Worm (Caenorhabditis elegans) whole organism, young adult: ENCODE results near the gene col-17.
"Not testable (repeated sequence)": the region's sequence is repeated elsewhere in the genome, so short reads cannot be mapped to it uniquely, and the experiment has no call there.

ENCODE experiments used
- C06A6.2 ChIP-seq: fragments of 200-800 bp; sonication (Bioruptor generic); conservative IDR thresholded peaks from 2 replicates; pipeline ENCODE4 v1.3.6; 2022; ENCODE audit warnings: missing genetic modification characterization, missing compliant biosample characterization
- F10E7.11 ChIP-seq: sonication (generic microtip); optimal IDR thresholded peaks from 2 replicates; lab custom pipeline; 2017; ENCODE audit warnings: mild to moderate bottlenecking, missing genetic modification characterization, moderate library complexity, missing compliant biosample characterization
- F22D6.2 ChIP-seq: sonication (generic microtip); optimal IDR thresholded peaks from 2 replicates; lab custom pipeline; 2016; ENCODE audit warnings: mild to moderate bottlenecking, missing genetic modification characterization, missing compliant biosample characterization
- F49E8.2 ChIP-seq: sonication (generic microtip); optimal IDR thresholded peaks from 3 replicates; lab custom pipeline; 2017; ENCODE audit warnings: missing genetic modification characterization, mild to moderate bottlenecking, missing compliant biosample characterization, antibody characterized with exemption, moderate library complexity; ENCODE audit not compliant: insufficient read depth
- F55B11.4 ChIP-seq: sonication (generic microtip); optimal IDR thresholded peaks from 2 replicates; lab custom pipeline; 2016; ENCODE audit warnings: missing compliant biosample characterization, missing genetic modification characterization, borderline replicate concordance; ENCODE audit not compliant: insufficient read depth
- F57A8.1 ChIP-seq: fragments of 200-800 bp; sonication (Bioruptor generic); optimal IDR thresholded peaks from 2 replicates; lab custom pipeline; 2018; ENCODE audit warnings: mild to moderate bottlenecking, missing genetic modification characterization, moderate library complexity, missing compliant biosample characterization
- K11D2.4 ChIP-seq: fragments of 200-800 bp; sonication (Bioruptor generic); IDR thresholded peaks from 2 replicates; pipeline ENCODE4 v1.3.6; 2022; ENCODE audit warnings: missing genetic modification reagents, missing genetic modification characterization, missing compliant biosample characterization
- K12H6.12 ChIP-seq: fragments of 200-800 bp; sonication (Bioruptor generic); optimal IDR thresholded peaks from 2 replicates; lab custom pipeline; 2018; ENCODE audit warnings: mild to moderate bottlenecking, missing genetic modification characterization, missing compliant biosample characterization
- Y95B8A.8 ChIP-seq: fragments of 200-800 bp; sonication (Bioruptor generic); IDR thresholded peaks from 2 replicates; pipeline ENCODE4 v1.3.6; 2022; ENCODE audit warnings: missing genetic modification reagents, missing genetic modification characterization, missing compliant biosample characterization
- ZK185.1 ChIP-seq: sonication (generic microtip); optimal IDR thresholded peaks from 2 replicates; lab custom pipeline; 2016; ENCODE audit warnings: mild to moderate bottlenecking, missing genetic modification characterization, missing compliant biosample characterization; ENCODE audit not compliant: poor library complexity, severe bottlenecking
- aptf-3 ChIP-seq: fragments of 200-800 bp; sonication (Bioruptor generic); IDR thresholded peaks from 2 replicates; pipeline ENCODE4 v1.3.6; 2022; ENCODE audit warnings: missing genetic modification characterization, missing compliant biosample characterization
- bed-2 ChIP-seq: fragments of 200-800 bp; sonication (Bioruptor generic); IDR thresholded peaks from 2 replicates; pipeline ENCODE4 v1.3.6; 2022; ENCODE audit warnings: missing genetic modification reagents, missing genetic modification characterization, missing compliant biosample characterization
- ccch-3 ChIP-seq: fragments of 200-800 bp; sonication (Bioruptor generic); optimal IDR thresholded peaks from 2 replicates; lab custom pipeline; 2018; ENCODE audit warnings: mild to moderate bottlenecking, missing genetic modification characterization, missing compliant biosample characterization
- cebp-1 ChIP-seq, 2 experiments: fragments of 200-800 bp in 1 of 2; sonication (Bioruptor generic) in 1 of 2; sonication (generic microtip) in 1 of 2; IDR thresholded peaks in 1 of 2; optimal IDR thresholded peaks in 1 of 2; 2 replicates each; pipeline versions ENCODE4 v1.3.6 to Lab custom; 2017 to 2022; ENCODE audit warnings: missing compliant biosample characterization in 2 of 2, missing genetic modification characterization in 2 of 2, mild to moderate bottlenecking in 1 of 2, missing genetic modification reagents in 1 of 2, moderate library complexity in 1 of 2
- ceh-27 ChIP-seq: fragments of 200-800 bp; sonication (Bioruptor generic); optimal IDR thresholded peaks from 2 replicates; lab custom pipeline; 2018; ENCODE audit warnings: mild to moderate bottlenecking, missing genetic modification characterization, moderate library complexity, missing compliant biosample characterization
- ceh-91 ChIP-seq: fragments of 200-800 bp; sonication (Bioruptor generic); IDR thresholded peaks from 2 replicates; pipeline ENCODE4 v1.3.6; 2022; ENCODE audit warnings: missing genetic modification reagents, missing genetic modification characterization, missing compliant biosample characterization
- chd-7 ChIP-seq: sonication (generic microtip); optimal IDR thresholded peaks from 2 replicates; lab custom pipeline; 2016; ENCODE audit warnings: mild to moderate bottlenecking, missing genetic modification characterization, moderate library complexity, missing compliant biosample characterization
- dpff-1 ChIP-seq: sonication (generic microtip); optimal IDR thresholded peaks from 2 replicates; lab custom pipeline; 2017; ENCODE audit warnings: mild to moderate bottlenecking, missing genetic modification characterization, missing compliant biosample characterization
- dpl-1 ChIP-seq: fragments of 150-350 bp; optimal IDR thresholded peaks from 2 replicates; lab custom pipeline; 2014; ENCODE audit warnings: missing biosample characterization, missing genetic modification reagents, missing genetic modification characterization
- egl-44 ChIP-seq: fragments of 200-800 bp; sonication (Bioruptor generic); IDR thresholded peaks from 2 replicates; pipeline ENCODE4 v1.3.6; 2022; ENCODE audit warnings: missing genetic modification reagents, missing genetic modification characterization, missing compliant biosample characterization
- egrh-3 ChIP-seq: fragments of 200-800 bp; sonication (Bioruptor generic); IDR thresholded peaks from 2 replicates; pipeline ENCODE4 v1.3.6; 2022; ENCODE audit warnings: missing genetic modification reagents, missing genetic modification characterization, missing compliant biosample characterization
- ekl-4 ChIP-seq: fragments of 200-800 bp; sonication (Bioruptor generic); IDR thresholded peaks from 2 replicates; pipeline ENCODE4 v1.3.6; 2022; ENCODE audit warnings: missing genetic modification reagents, missing genetic modification characterization, missing compliant biosample characterization
- hlh-26 ChIP-seq: fragments of 200-800 bp; sonication (Bioruptor generic); conservative IDR thresholded peaks from 2 replicates; pipeline ENCODE4 v1.3.6; 2022; ENCODE audit warnings: missing genetic modification reagents, missing genetic modification characterization, missing compliant biosample characterization
- hsf-1 ChIP-seq: fragments of 200-800 bp; sonication (Bioruptor generic); IDR thresholded peaks from 2 replicates; pipeline ENCODE4 v1.3.6; 2022; ENCODE audit warnings: missing genetic modification reagents, missing genetic modification characterization, missing compliant biosample characterization
- lir-1 ChIP-seq: fragments of 200-800 bp; sonication (Bioruptor generic); conservative IDR thresholded peaks from 2 replicates; pipeline ENCODE4 v1.3.6; 2022; ENCODE audit warnings: missing genetic modification reagents, missing genetic modification characterization, missing compliant biosample characterization
- lsl-1 ChIP-seq: fragments of 200-800 bp; sonication (Bioruptor generic); optimal IDR thresholded peaks from 2 replicates; lab custom pipeline; 2018; ENCODE audit warnings: mild to moderate bottlenecking, missing genetic modification characterization, moderate library complexity, missing compliant biosample characterization
- lsy-27 ChIP-seq: sonication (generic microtip); optimal IDR thresholded peaks from 2 replicates; lab custom pipeline; 2017; ENCODE audit warnings: missing genetic modification characterization, mild to moderate bottlenecking, missing compliant biosample characterization, antibody characterized with exemption, missing genotype, borderline replicate concordance; ENCODE audit not compliant: insufficient read depth
- mxl-1 ChIP-seq: sonication (generic microtip); optimal IDR thresholded peaks from 2 replicates; lab custom pipeline; 2016; ENCODE audit warnings: missing genetic modification characterization, missing compliant biosample characterization
- nfya-2 ChIP-seq: fragments of 200-800 bp; sonication (Bioruptor generic); IDR thresholded peaks from 2 replicates; pipeline ENCODE4 v1.3.6; 2022; ENCODE audit warnings: missing genetic modification reagents, missing genetic modification characterization, missing compliant biosample characterization
- nhr-120 ChIP-seq: fragments of 200-800 bp; sonication (Bioruptor generic); IDR thresholded peaks from 2 replicates; pipeline ENCODE4 v1.3.6; 2022; ENCODE audit warnings: missing genetic modification characterization, missing compliant biosample characterization
- nhr-80 ChIP-seq: sonication (generic microtip); optimal IDR thresholded peaks from 2 replicates; lab custom pipeline; 2016; ENCODE audit warnings: missing genetic modification characterization, missing compliant biosample characterization
- rcor-1 ChIP-seq: fragments of 200-800 bp; sonication (Bioruptor generic); IDR thresholded peaks from 2 replicates; pipeline ENCODE4 v1.3.6; 2022; ENCODE audit warnings: missing genetic modification reagents, missing genetic modification characterization, missing compliant biosample characterization
- sea-2 ChIP-seq: fragments of 200-800 bp; sonication (Bioruptor generic); IDR thresholded peaks from 2 replicates; pipeline ENCODE4 v1.3.6; 2022; ENCODE audit warnings: missing genetic modification characterization, missing compliant biosample characterization
- snpc-1.3 ChIP-seq: sonication (generic microtip); optimal IDR thresholded peaks from 2 replicates; lab custom pipeline; 2017; ENCODE audit warnings: missing genetic modification characterization, mild to moderate bottlenecking, missing compliant biosample characterization, antibody characterized with exemption, moderate library complexity, missing genotype, missing genetic modification reagents; ENCODE audit not compliant: insufficient read depth
- sptf-2 ChIP-seq: fragments of 200-800 bp; sonication (Bioruptor generic); optimal IDR thresholded peaks from 2 replicates; lab custom pipeline; 2018; ENCODE audit warnings: mild to moderate bottlenecking, missing genetic modification characterization, missing compliant biosample characterization
- tbx-9 ChIP-seq: sonication (generic microtip); optimal IDR thresholded peaks from 2 replicates; lab custom pipeline; 2016; ENCODE audit warnings: borderline replicate concordance, missing genetic modification characterization, inconsistent platforms, missing compliant biosample characterization
- tlf-1 ChIP-seq: fragments of 200-800 bp; sonication (Bioruptor generic); optimal IDR thresholded peaks from 2 replicates; lab custom pipeline; 2018; ENCODE audit warnings: mild to moderate bottlenecking, missing genetic modification characterization, missing compliant biosample characterization
- unc-62 ChIP-seq: fragments of 150-350 bp; optimal IDR thresholded peaks from 2 replicates; lab custom pipeline; 2014; ENCODE audit warnings: missing biosample characterization, missing genetic modification reagents, missing genetic modification characterization
- ztf-22 ChIP-seq: fragments of 200-800 bp; sonication (Bioruptor generic); optimal IDR thresholded peaks from 2 replicates; lab custom pipeline; 2018; ENCODE audit warnings: mild to moderate bottlenecking, missing genetic modification characterization, moderate library complexity, missing compliant biosample characterization
- ztf-25 ChIP-seq: fragments of 200-800 bp; sonication (Bioruptor generic); IDR thresholded peaks from 2 replicates; pipeline ENCODE4 v1.3.6; 2022; ENCODE audit warnings: missing genetic modification reagents, missing genetic modification characterization, missing compliant biosample characterization
- ztf-26 ChIP-seq: sonication (generic microtip); optimal IDR thresholded peaks from 2 replicates; lab custom pipeline; 2017; ENCODE audit warnings: missing genetic modification characterization, missing compliant biosample characterization

Gene col-17

ce11 chrII:4898529-4898928 lies 31.2 kb upstream of the col-17 start, which contains the start of gene msp-32:
msp-32 (plus strand) TSS chrII:4898829.
- not testable (repeated sequence) for TF ChIP-seq F10E7.11; ztf-25 (GFP tag; lab: Robert Waterston, UW); ccch-3 (GFP tag; lab: Kevin White, UChicago)
- TF ChIP-seq, all 124 proteins: peak for 0; not testable (repeated sequence) for 124

- TF ChIP-seq nhr-120 (GFP tag; lab: Robert Waterston, UW) (0 out of 2 replicates have a peak, but pooled peaks have one; percentile 66), ztf-22 (GFP tag; lab: Kevin White, UChicago) (no peak)
Observed at ce11 chrII:4892594-4892993, 25.2 kb upstream of the col-17 start, which contains the start of gene msp-33. msp-33 (minus strand) TSS chrII:4892694.

ce11 chrII:4891012-4891775 lies 23.8 kb upstream of the col-17 start, which contains the start of gene gst-9:
gst-9 (plus strand) TSS chrII:4891585.
- TF ChIP-seq C06A6.2 (no peak; the same call in 1 of the 2 replicates), sptf-2 (GFP tag; lab: Kevin White, UChicago) (no peak), F49E8.2 (no peak), ZK185.1 (tag; lab: Kevin White, UChicago) (peak; percentile 0), F57A8.1 (no peak), chd-7 (tag; lab: Kevin White, UChicago) (peak; percentile 28), egl-44 (no peak), hlh-26 (no peak), F22D6.2 (tag; lab: Kevin White, UChicago) (no peak), F10E7.11 (no peak), nhr-80 (tag; lab: Kevin White, UChicago) (peak; percentile 40), dpl-1 (no peak), nhr-120 (GFP tag; lab: Robert Waterston, UW) (no peak), lsl-1 (GFP tag; lab: Kevin White, UChicago) (peak; percentile 5), bed-2 (GFP tag; lab: Robert Waterston, UW) (no peak), hsf-1 (GFP tag; lab: Robert Waterston, UW) (no peak), ceh-91 (GFP tag; lab: Robert Waterston, UW) (no peak), lsy-27 (no peak), lir-1 (GFP tag; lab: Robert Waterston, UW) (no peak), ztf-22 (GFP tag; lab: Kevin White, UChicago) (peak; percentile 62), mxl-1 (tag; lab: Kevin White, UChicago) (no peak), sea-2 (GFP tag; lab: Robert Waterston, UW) (no peak), K12H6.12 (tag; lab: Kevin White, UChicago) (no peak), Y95B8A.8 (GFP tag; lab: Robert Waterston, UW) (no peak), rcor-1 (GFP tag; lab: Robert Waterston, UW) (no peak), K11D2.4 (peak; percentile 68; the same call in 1 of the 2 replicates), unc-62 (no peak), aptf-3 (GFP tag; lab: Robert Waterston, UW) (no peak), egrh-3 (GFP tag; lab: Robert Waterston, UW) (no peak), tbx-9 (tag; lab: Kevin White, UChicago) (no peak), ekl-4 (peak; percentile 71; the same call in 1 of the 2 replicates), ceh-27 (no peak), ztf-26 (tag; lab: Kevin White, UChicago) (peak; percentile 46), F55B11.4 (tag; lab: Kevin White, UChicago) (no peak), tlf-1 (GFP tag; lab: Kevin White, UChicago) (peak; percentile 80), snpc-1.3 (tag; lab: Kevin White, UChicago) (no peak), dpff-1 (tag; lab: Kevin White, UChicago) (no peak), cebp-1 (GFP tag; IDR thresholded peaks at IDR 0.05; lab: Robert Waterston, UW) (peak; percentile 68), cebp-1 (tag; optimal IDR thresholded peaks at IDR 0.05; lab: Kevin White, UChicago) (peak; percentile 82), nfya-2 (GFP tag; lab: Robert Waterston, UW) (no peak)
